Worm (Caenorhabditis elegans): ENCODE results near the gene C31H2.14.
A peak's percentile ranks its signal among the peaks of the same experiment; 100 is the strongest.

C31H2.14 gene

ce11 chrX:5119246-5119645, 28.8 kb upstream of the C31H2.14 start:
- TF ChIP-seq zip-11 (GFP tag; IDR thresholded peaks at IDR 0.05) (no peak), egl-27 (tag; optimal IDR thresholded peaks at IDR 0.05) (no peak), dmd-8 (GFP tag; IDR thresholded peaks at IDR 0.05) (no peak), tag-97 (GFP tag; IDR thresholded peaks at IDR 0.05) (no peak), nhr-28 (tag; optimal IDR thresholded peaks at IDR 0.05) (peak; percentile 64), nhr-48 (tag; optimal IDR thresholded peaks at IDR 0.05) (peak; percentile 60), spr-3 (GFP tag; optimal IDR thresholded peaks at IDR 0.05) (no peak), ctbp-1 (GFP tag; IDR thresholded peaks at IDR 0.05) (peak; percentile 59; the same call in 1 of the 2 replicates), fos-1 (tag; optimal IDR thresholded peaks at IDR 0.05) (no peak), skn-1 (tag; optimal IDR thresholded peaks at IDR 0.05) (no peak), F26F4.8 (GFP tag; conservative IDR thresholded peaks at IDR 0.05) (no peak), rbr-2 (tag; optimal IDR thresholded peaks at IDR 0.05) (peak; percentile 40), nhr-41 (GFP tag; IDR thresholded peaks at IDR 0.05) (no peak), ZK337.2 (GFP tag; IDR thresholded peaks at IDR 0.05) (no peak), ceh-82 (tag; optimal IDR thresholded peaks at IDR 0.05) (no peak), nhr-25 (tag; optimal IDR thresholded peaks at IDR 0.05; ENCODE audit: borderline replicate concordance, insufficient read depth) (peak; percentile 17), php-3 (GFP tag; IDR thresholded peaks at IDR 0.05) (no peak), aly-2 (tag; optimal IDR thresholded peaks at IDR 0.05) (no peak), unc-130 (GFP tag; optimal IDR thresholded peaks at IDR 0.05) (no peak), unc-62 (GFP tag; optimal IDR thresholded peaks at IDR 0.05 in 1 of 2) (peak in 1 of 2 experiments; percentile 8), unc-62 (tag; optimal IDR thresholded peaks at IDR 0.05) (no peak), hlh-11 (tag; optimal IDR thresholded peaks at IDR 0.05) (peak; percentile 85), F44E2.7 (GFP tag; IDR thresholded peaks at IDR 0.05) (no peak), ceh-44 (GFP tag; IDR thresholded peaks at IDR 0.05) (no peak), madf-9 (GFP tag; conservative IDR thresholded peaks at IDR 0.05) (no peak), nhr-11 (tag; optimal IDR thresholded peaks at IDR 0.05) (no peak), hmg-1.1 (GFP tag; IDR thresholded peaks at IDR 0.05) (no peak), lir-3 (tag; optimal IDR thresholded peaks at IDR 0.05) (no peak), ama-1 (optimal IDR thresholded peaks at IDR 0.05) (no peak), sdz-12 (GFP tag; optimal IDR thresholded peaks at IDR 0.05) (no peak), fkh-10 (GFP tag; optimal IDR thresholded peaks at IDR 0.05) (no peak), lin-13 (GFP tag; optimal IDR thresholded peaks at IDR 0.05) (no peak), hif-1 (tag; optimal IDR thresholded peaks at IDR 0.05) (peak in 1 of 2 experiments; percentile 11), nhr-77 (tag; optimal IDR thresholded peaks at IDR 0.05) (no peak), egl-43 (GFP tag; IDR thresholded peaks at IDR 0.05) (peak; percentile 65; the same call in 1 of the 2 replicates), zfp-3 (GFP tag; conservative IDR thresholded peaks at IDR 0.05) (no peak), dve-1 (tag; optimal IDR thresholded peaks at IDR 0.05; ENCODE audit: insufficient read depth) (peak; percentile 44), jun-1 (tag; optimal IDR thresholded peaks at IDR 0.05) (no peak), lim-7 (GFP tag; IDR thresholded peaks at IDR 0.05) (no peak), mxl-2 (GFP tag; conservative IDR thresholded peaks at IDR 0.05) (no peak), arid-1 (GFP tag; conservative IDR thresholded peaks at IDR 0.05) (no peak), ceh-32 (tag; optimal IDR thresholded peaks at IDR 0.05; ENCODE audit: poor library complexity) (no peak), attf-4 (tag; optimal IDR thresholded peaks at IDR 0.05) (no peak), nhr-10 (tag; optimal IDR thresholded peaks at IDR 0.05) (no peak), aha-1 (tag) (no peak), F37D6.2 (tag; optimal IDR thresholded peaks at IDR 0.05) (no peak), duxl-1 (tag; optimal IDR thresholded peaks at IDR 0.05; ENCODE audit: poor library complexity) (peak; percentile 40), Y48G9A.11 (GFP tag; IDR thresholded peaks at IDR 0.05) (no peak), mdl-1 (tag; optimal IDR thresholded peaks at IDR 0.05) (peak; percentile 23 to 75), zip-2 (tag; optimal IDR thresholded peaks at IDR 0.05) (no peak), mes-2 (tag; optimal IDR thresholded peaks at IDR 0.05; ENCODE audit: poor library complexity, severe bottlenecking) (peak; percentile 53), dmd-9 (GFP tag; IDR thresholded peaks at IDR 0.05) (no peak)
